Fruit fly (Drosophila melanogaster) whole organism, embryonic: ENCODE results near the gene CG17744.

Experiments used
- Bdp1 ChIP-seq: fragments of 200-800 bp; sonication (Bioruptor generic); optimal IDR thresholded peaks from 3 replicates; lab custom pipeline; 2016; ENCODE audit warnings: missing biosample characterization, missing genetic modification characterization
- CG12391 ChIP-seq: fragments of 200-800 bp; sonication (Bioruptor generic); optimal IDR thresholded peaks from 3 replicates; lab custom pipeline; 2018; ENCODE audit warnings: missing biosample characterization, mild to moderate bottlenecking, missing genetic modification characterization, moderate library complexity
- CG13894 ChIP-seq: fragments of 200-800 bp; sonication (Bioruptor generic); optimal IDR thresholded peaks from 3 replicates; lab custom pipeline; 2018; ENCODE audit warnings: missing biosample characterization, mild to moderate bottlenecking, missing genetic modification characterization, moderate library complexity
- CG15514 ChIP-seq: fragments of 200-800 bp; sonication (Bioruptor generic); optimal IDR thresholded peaks from 3 replicates; lab custom pipeline; 2017; ENCODE audit warnings: missing biosample characterization, missing genetic modification characterization, mild to moderate bottlenecking, moderate library complexity, missing genetic modification reagents
- CG15696 ChIP-seq: fragments of 200-800 bp; sonication (Bioruptor generic); optimal IDR thresholded peaks from 2 replicates; lab custom pipeline; 2019; ENCODE audit warnings: missing biosample characterization, mild to moderate bottlenecking, missing genetic modification characterization, moderate library complexity
- CG18011 ChIP-seq: fragments of 200-800 bp; sonication (Bioruptor generic); optimal IDR thresholded peaks from 2 replicates; lab custom pipeline; 2017; ENCODE audit warnings: missing biosample characterization, missing genetic modification characterization, mild to moderate bottlenecking, moderate library complexity, missing genotype
- CG18476 ChIP-seq: fragments of 200-800 bp; sonication (Bioruptor generic); optimal IDR thresholded peaks from 2 replicates; lab custom pipeline; 2016; ENCODE audit warnings: missing biosample characterization, mild to moderate bottlenecking, missing genetic modification characterization
- CG2129 ChIP-seq: fragments of 200-800 bp; sonication (Bioruptor generic); IDR thresholded peaks from 2 replicates; pipeline ENCODE4 v1.3.6; 2022; ENCODE audit warnings: missing biosample characterization, missing genetic modification characterization; ENCODE audit not compliant: partially characterized antibody
- CG2199 ChIP-seq: fragments of 200-800 bp; sonication (Bioruptor generic); IDR thresholded peaks from 3 replicates; pipeline ENCODE4 v1.3.6; 2022; ENCODE audit warnings: missing biosample characterization, missing genetic modification characterization
- CG2678 ChIP-seq: fragments of 200-800 bp; sonication (Bioruptor generic); optimal IDR thresholded peaks from 3 replicates; lab custom pipeline; 2019; ENCODE audit warnings: missing biosample characterization, mild to moderate bottlenecking, missing genetic modification characterization, moderate library complexity
- CG2712 ChIP-seq: fragments of 200-800 bp; optimal IDR thresholded peaks from 3 replicates; lab custom pipeline; 2019; ENCODE audit warnings: missing biosample characterization, mild to moderate bottlenecking, missing genetic modification characterization, moderate library complexity
- CG30403 ChIP-seq: fragments of 200-800 bp; sonication (Bioruptor generic); optimal IDR thresholded peaks from 3 replicates; lab custom pipeline; 2016; ENCODE audit warnings: missing biosample characterization, missing genetic modification characterization
- CG33213 ChIP-seq: fragments of 200-800 bp; sonication (Bioruptor generic); optimal IDR thresholded peaks from 3 replicates; lab custom pipeline; 2016; ENCODE audit warnings: missing biosample characterization, missing genetic modification characterization
- CG33557 ChIP-seq: fragments of 200-800 bp; sonication (Bioruptor generic); optimal IDR thresholded peaks from 2 replicates; lab custom pipeline; 2019; ENCODE audit warnings: missing biosample characterization, mild to moderate bottlenecking, missing genetic modification characterization, moderate library complexity
- CG3726 ChIP-seq: fragments of 200-800 bp; sonication (Bioruptor generic); IDR thresholded peaks from 3 replicates; pipeline ENCODE4, ENCODE4 v1.3.6; 2022; ENCODE audit warnings: missing biosample characterization, missing genetic modification characterization
- CG4404 ChIP-seq: fragments of 200-800 bp; sonication (Bioruptor generic); IDR thresholded peaks from 2 replicates; pipeline ENCODE4 v1.3.6; 2022; ENCODE audit warnings: missing biosample characterization, missing genetic modification characterization
- CG5245 ChIP-seq: fragments of 200-800 bp; sonication (Bioruptor generic); optimal IDR thresholded peaks from 3 replicates; lab custom pipeline; 2016; ENCODE audit warnings: missing biosample characterization, missing genetic modification characterization
- CG9727 ChIP-seq: fragments of 200-800 bp; sonication (Bioruptor generic); optimal IDR thresholded peaks from 3 replicates; lab custom pipeline; 2017; ENCODE audit warnings: missing biosample characterization, mild to moderate bottlenecking, missing genetic modification characterization
- CG9797 ChIP-seq: fragments of 200-800 bp; sonication (Bioruptor generic); optimal IDR thresholded peaks from 3 replicates; lab custom pipeline; 2018; ENCODE audit warnings: missing biosample characterization, mild to moderate bottlenecking, missing genetic modification characterization
- D ChIP-seq, 2 experiments: fragments of 200-800 bp in 1 of 2; fragments of >200 bp in 1 of 2; sonication (Bioruptor generic) in 1 of 2; optimal IDR thresholded peaks; 2 replicates in 1 of 2; 3 replicates in 1 of 2; lab custom pipeline; 2017; ENCODE audit warnings: mild to moderate bottlenecking in 1 of 2, missing biosample characterization in 1 of 2, missing genetic modification characterization in 1 of 2, missing genetic modification reagents in 1 of 2
- Deaf1 ChIP-seq: fragments of 200-800 bp; optimal IDR thresholded peaks from 3 replicates; lab custom pipeline; 2019; ENCODE audit warnings: missing biosample characterization, mild to moderate bottlenecking, missing genetic modification characterization, moderate library complexity
- Fer1 ChIP-seq: fragments of 200-800 bp; sonication (Bioruptor generic); optimal IDR thresholded peaks from 2 replicates; lab custom pipeline; 2017; ENCODE audit warnings: missing biosample characterization, mild to moderate bottlenecking, missing genetic modification characterization
- Meics ChIP-seq: fragments of 200-800 bp; sonication (Bioruptor generic); optimal IDR thresholded peaks from 2 replicates; lab custom pipeline; 2017; ENCODE audit warnings: missing biosample characterization, mild to moderate bottlenecking, missing genetic modification characterization
- Nf-YC ChIP-seq: fragments of 200-800 bp; optimal IDR thresholded peaks from 3 replicates; lab custom pipeline; 2019; ENCODE audit warnings: missing biosample characterization, mild to moderate bottlenecking, missing genetic modification characterization, moderate library complexity
- Side ChIP-seq: fragments of 200-800 bp; sonication (Bioruptor generic); optimal IDR thresholded peaks from 2 replicates; lab custom pipeline; 2016; ENCODE audit warnings: missing biosample characterization, missing genetic modification characterization
- Taf1 ChIP-seq: fragments of 200-800 bp; sonication (Bioruptor generic); IDR thresholded peaks from 2 replicates; pipeline ENCODE4 v1.3.6; 2022; ENCODE audit warnings: missing biosample characterization, missing genetic modification characterization
- Trl ChIP-seq, 3 experiments: fragments of >200 bp in 2 of 3; fragments of 200-800 bp in 1 of 3; sonication (Bioruptor generic) in 1 of 3; optimal IDR thresholded peaks; 2 replicates in 1 of 3; 3 replicates in 2 of 3; lab custom pipeline; 2016 to 2017; ENCODE audit warnings: missing biosample characterization in 1 of 3, missing genetic modification characterization in 1 of 3
- ab ChIP-seq: fragments of 200-800 bp; sonication (Bioruptor generic); optimal IDR thresholded peaks from 2 replicates; lab custom pipeline; 2016; ENCODE audit warnings: missing biosample characterization, missing genetic modification characterization
- abd-A ChIP-seq: fragments of 200-800 bp; sonication (Bioruptor generic); optimal IDR thresholded peaks from 3 replicates; lab custom pipeline; 2019; ENCODE audit warnings: missing biosample characterization, mild to moderate bottlenecking, missing genetic modification characterization, moderate library complexity
- al ChIP-seq: fragments of 200-800 bp; sonication (Bioruptor generic); IDR thresholded peaks from 2 replicates; pipeline ENCODE4 v1.3.6; 2022; ENCODE audit warnings: missing biosample characterization, missing genetic modification characterization
- ci ChIP-seq: fragments of 200-800 bp; sonication (Bioruptor generic); IDR thresholded peaks from 3 replicates; pipeline ENCODE4 v1.3.6; 2022; ENCODE audit warnings: missing biosample characterization, missing genetic modification characterization
- dmrt11E ChIP-seq: fragments of 200-800 bp; sonication (Bioruptor generic); optimal IDR thresholded peaks from 3 replicates; lab custom pipeline; 2018; ENCODE audit warnings: missing biosample characterization, mild to moderate bottlenecking, missing genetic modification characterization, moderate library complexity
- en ChIP-seq: fragments of 200-800 bp; sonication (Bioruptor generic); optimal IDR thresholded peaks from 2 replicates; lab custom pipeline; 2016; ENCODE audit warnings: missing biosample characterization, missing genetic modification characterization
- gem ChIP-seq: fragments of 200-800 bp; sonication (Bioruptor generic); optimal IDR thresholded peaks from 2 replicates; lab custom pipeline; 2019; ENCODE audit warnings: missing biosample characterization, mild to moderate bottlenecking, missing genetic modification characterization, moderate library complexity
- grau ChIP-seq: fragments of 200-800 bp; optimal IDR thresholded peaks from 3 replicates; lab custom pipeline; 2019; ENCODE audit warnings: missing biosample characterization, mild to moderate bottlenecking, missing genetic modification characterization, moderate library complexity
- gsb ChIP-seq: fragments of 200-800 bp; sonication (Bioruptor generic); IDR thresholded peaks from 2 replicates; pipeline ENCODE4 v1.3.6; 2022; ENCODE audit warnings: missing biosample characterization, missing genetic modification characterization
- gsb-n ChIP-seq: fragments of 200-800 bp; sonication (Bioruptor generic); optimal IDR thresholded peaks from 3 replicates; lab custom pipeline; 2018; ENCODE audit warnings: missing biosample characterization, mild to moderate bottlenecking, missing genetic modification characterization
- her ChIP-seq: fragments of 200-800 bp; sonication (Bioruptor generic); optimal IDR thresholded peaks from 2 replicates; lab custom pipeline; 2016; ENCODE audit warnings: missing biosample characterization, missing genetic modification characterization
- knrl ChIP-seq: fragments of 200-800 bp; sonication (Bioruptor generic); IDR thresholded peaks from 3 replicates; pipeline ENCODE4 v1.3.6; 2022; ENCODE audit warnings: missing biosample characterization, missing genetic modification characterization; ENCODE audit not compliant: partially characterized antibody
- pita ChIP-seq: fragments of 200-800 bp; sonication (Bioruptor generic); optimal IDR thresholded peaks from 2 replicates; lab custom pipeline; 2017; ENCODE audit warnings: missing biosample characterization, mild to moderate bottlenecking, missing genetic modification characterization
- salm ChIP-seq: fragments of 200-800 bp; sonication (Bioruptor generic); optimal IDR thresholded peaks from 2 replicates; lab custom pipeline; 2018; ENCODE audit warnings: missing biosample characterization, mild to moderate bottlenecking, missing genetic modification characterization
- sc ChIP-seq, 3 experiments: fragments of >200 bp in 2 of 3; fragments of 200-800 bp in 1 of 3; sonication (Bioruptor generic) in 1 of 3; optimal IDR thresholded peaks; 2 replicates in 2 of 3; 3 replicates in 1 of 3; lab custom pipeline; 2017; ENCODE audit warnings: mild to moderate bottlenecking in 1 of 3, missing biosample characterization in 1 of 3, missing genetic modification characterization in 1 of 3, missing genetic modification reagents in 1 of 3
- scrt ChIP-seq: fragments of 200-800 bp; sonication (Bioruptor generic); optimal IDR thresholded peaks from 2 replicates; lab custom pipeline; 2018; ENCODE audit warnings: missing biosample characterization, mild to moderate bottlenecking, missing genetic modification characterization, moderate library complexity
- sd ChIP-seq: fragments of 200-800 bp; sonication (Bioruptor generic); optimal IDR thresholded peaks from 3 replicates; lab custom pipeline; 2018; ENCODE audit warnings: missing biosample characterization, mild to moderate bottlenecking, missing genetic modification characterization, moderate library complexity
- seq ChIP-seq: fragments of 200-800 bp; sonication (Bioruptor generic); IDR thresholded peaks from 2 replicates; pipeline ENCODE4 v1.3.6; 2022; ENCODE audit warnings: missing biosample characterization, missing genetic modification characterization
- sr ChIP-seq: fragments of 200-800 bp; sonication (Bioruptor generic); IDR thresholded peaks from 3 replicates; pipeline ENCODE4 v1.3.6; 2022; ENCODE audit warnings: missing biosample characterization, missing genetic modification characterization
- vvl ChIP-seq: fragments of 200-800 bp; sonication (Bioruptor generic); IDR thresholded peaks from 2 replicates; pipeline ENCODE4 v1.3.6; 2022; ENCODE audit warnings: missing biosample characterization, missing genetic modification characterization
- z ChIP-seq: fragments of 200-800 bp; sonication (Bioruptor generic); IDR thresholded peaks from 3 replicates; pipeline ENCODE4 v1.3.6; 2022; ENCODE audit warnings: missing biosample characterization, missing genetic modification characterization

The CG17744 gene

dm6 chr3L:6993350-6993749 is 33.2 kb downstream of the CG17744 start (continued):
- TF ChIP-seq vvl (GFP tag; lab: Robert Waterston, UW) (peak; percentile 17; the same call in 1 of the 2 replicates), dmrt11E (tag; lab: Kevin White, UChicago) (peak; percentile 28), CG4404 (GFP tag; lab: Robert Waterston, UW) (peak; percentile 64)

dm6 chr3L:6990288-6990687 is 36.3 kb downstream of the CG17744 start, which contains the start of gene bin:
bin (plus strand) TSS chr3L:6990622.
- TF ChIP-seq z (GFP tag; lab: Robert Waterston, UW) (peak; percentile 83), Side (GFP tag; lab: Kevin White, UChicago) (no peak), CG15514 (GFP tag; lab: Kevin White, UChicago) (no peak), salm (tag; lab: Kevin White, UChicago) (no peak), Meics (GFP tag; lab: Kevin White, UChicago) (no peak), sd (tag; lab: Kevin White, UChicago) (peak; percentile 6), CG33213 (GFP tag; lab: Kevin White, UChicago) (no peak), Taf1 (no peak), CG15696 (tag; lab: Kevin White, UChicago) (no peak), en (GFP tag; lab: Kevin White, UChicago) (no peak), al (GFP tag; lab: Robert Waterston, UW) (no peak), abd-A (tag; lab: Kevin White, UChicago) (no peak), CG33557 (GFP tag; lab: Kevin White, UChicago) (no peak), CG9727 (GFP tag; lab: Kevin White, UChicago) (no peak), CG2712 (tag; lab: Kevin White, UChicago) (no peak), CG18476 (GFP tag; lab: Kevin White, UChicago) (no peak), CG3726 (GFP tag; lab: Robert Waterston, UW) (no peak), CG2199 (GFP tag; lab: Robert Waterston, UW) (no peak), CG2129 (GFP tag; lab: Robert Waterston, UW) (no peak), knrl (no peak), her (no peak), ab (GFP tag; lab: Kevin White, UChicago) (no peak), CG2678 (tag; lab: Kevin White, UChicago) (no peak), CG30403 (GFP tag; lab: Kevin White, UChicago) (no peak), scrt (GFP tag; lab: Kevin White, UChicago) (no peak), CG5245 (GFP tag; lab: Kevin White, UChicago) (no peak), pita (no peak), Trl (optimal IDR thresholded peaks at IDR 0.05; lab: Kevin White, UChicago) (peak; percentile 1 to 26), Trl (GFP tag; optimal IDR thresholded peaks at IDR 0.05; lab: Kevin White, UChicago) (no peak), grau (tag; lab: Kevin White, UChicago) (no peak), D (optimal IDR thresholded peaks at IDR 0.05; lab: Kevin White, UChicago) (no peak), D (GFP tag; optimal IDR thresholded peaks at IDR 0.05; lab: Kevin White, UChicago) (no peak), gem (no peak), Bdp1 (GFP tag; lab: Kevin White, UChicago) (no peak), Nf-YC (tag; lab: Kevin White, UChicago) (peak; percentile 77), gsb-n (tag; lab: Kevin White, UChicago) (no peak), Fer1 (GFP tag; lab: Kevin White, UChicago) (no peak), gsb (GFP tag; lab: Robert Waterston, UW) (no peak), ci (GFP tag; lab: Robert Waterston, UW) (no peak), CG9797 (no peak), seq (GFP tag; lab: Robert Waterston, UW) (no peak), CG12391 (tag; lab: Kevin White, UChicago) (no peak), CG18011 (GFP tag; lab: Kevin White, UChicago) (no peak), CG13894 (no peak), Deaf1 (tag; lab: Kevin White, UChicago) (peak; percentile 53), sc (optimal IDR thresholded peaks at IDR 0.05; lab: Kevin White, UChicago) (no peak), sc (GFP tag; optimal IDR thresholded peaks at IDR 0.05; lab: Kevin White, UChicago) (no peak), sr (peak; percentile 95)
